Fruit fly (Drosophila melanogaster): ENCODE data around the gene CG33648.

CG33648 gene

dm6 chr2L:14540539-14541106 lies 16.5 kb downstream of the CG33648 start (continued):
- no peak for TF ChIP-seq bbx (GFP tag; IDR thresholded peaks at IDR 0.05; ENCODE audit: partially characterized antibody)
- TF ChIP-seq ewg (GFP tag; optimal IDR thresholded peaks at IDR 0.05), result no peak
- no peak for TF ChIP-seq BtbVII (GFP tag; optimal IDR thresholded peaks at IDR 0.05)
- TF ChIP-seq CG1024 (GFP tag; IDR thresholded peaks at IDR 0.05), result 0 out of 2 replicates have a peak, but pooled peaks have one; percentile 8
- TF ChIP-seq Med (GFP tag), result peak; percentile 12
- TF ChIP-seq run (tag; optimal IDR thresholded peaks at IDR 0.05), result peak; percentile 49
- TF ChIP-seq CG11696 (GFP tag; IDR thresholded peaks at IDR 0.05), result no peak
- no peak for TF ChIP-seq CG8478 (optimal IDR thresholded peaks at IDR 0.05)
- peak; percentile 20 for TF ChIP-seq CG12769 (tag; optimal IDR thresholded peaks at IDR 0.05)
- TF ChIP-seq HHEX (GFP tag; optimal IDR thresholded peaks at IDR 0.05), result no peak
- no peak for TF ChIP-seq ken (GFP tag; IDR thresholded peaks at IDR 0.05)
- TF ChIP-seq E2f2 (GFP tag; IDR thresholded peaks at IDR 0.05), result 0 out of 2 replicates have a peak, but pooled peaks have one; percentile 5
- peak; percentile 37 for TF ChIP-seq sens (GFP tag)
- peak; percentile 95 for TF ChIP-seq grn (GFP tag; optimal IDR thresholded peaks at IDR 0.05)
- TF ChIP-seq schlank (tag; optimal IDR thresholded peaks at IDR 0.05), result no peak
- TF ChIP-seq emc (GFP tag; optimal IDR thresholded peaks at IDR 0.05), result no peak

dm6 chr2L:14545319-14545740 lies 21.2 kb downstream of the CG33648 start:
- TF ChIP-seq eve (GFP tag; optimal IDR thresholded peaks at IDR 0.05), result peak in 1 of 2 experiments; percentile 72
- TF ChIP-seq sna (GFP tag; IDR thresholded peaks at IDR 0.05; ENCODE audit: partially characterized antibody), result no peak
- TF ChIP-seq Sox100B (GFP tag; optimal IDR thresholded peaks at IDR 0.05), result peak; percentile 28
- TF ChIP-seq tin (GFP tag; optimal IDR thresholded peaks at IDR 0.05), result no peak
- peak; percentile 66 for TF ChIP-seq MTF-1 (GFP tag; optimal IDR thresholded peaks at IDR 0.05; ENCODE audit: borderline replicate concordance)
- TF ChIP-seq sr (GFP tag; IDR thresholded peaks at IDR 0.05), result peak; percentile 36; the same call in 1 of the 3 replicates
- no peak for TF ChIP-seq NfI (GFP tag; optimal IDR thresholded peaks at IDR 0.05)
- peak; percentile 27 for TF ChIP-seq CG8944 (GFP tag; optimal IDR thresholded peaks at IDR 0.05)
- peak; percentile 40; the same call in 1 of the 2 replicates for TF ChIP-seq Rfx (GFP tag; IDR thresholded peaks at IDR 0.05)
- peak in 1 of 2 experiments; percentile 91 for TF ChIP-seq tll (GFP tag; optimal IDR thresholded peaks at IDR 0.05)
- no peak for TF ChIP-seq ase (GFP tag; IDR thresholded peaks at IDR 0.05)
- no peak for TF ChIP-seq CG7786 (GFP tag; optimal IDR thresholded peaks at IDR 0.05)
- TF ChIP-seq Myb (GFP tag; optimal IDR thresholded peaks at IDR 0.05), result no peak
- TF ChIP-seq Mad (GFP tag; optimal IDR thresholded peaks at IDR 0.05), result peak; percentile 2
- TF ChIP-seq salm (tag; optimal IDR thresholded peaks at IDR 0.05), result peak; percentile 38
- no peak for TF ChIP-seq CG15073 (GFP tag; optimal IDR thresholded peaks at IDR 0.05)
- no peak for TF ChIP-seq CG7928 (GFP tag; optimal IDR thresholded peaks at IDR 0.05)
- TF ChIP-seq CG3163 (GFP tag; optimal IDR thresholded peaks at IDR 0.05), result peak; percentile 38
- TF ChIP-seq CG17612 (GFP tag; IDR thresholded peaks at IDR 0.05), result no peak
- TF ChIP-seq CG17385 (GFP tag; optimal IDR thresholded peaks at IDR 0.05), result peak; percentile 10
- TF ChIP-seq row (GFP tag; IDR thresholded peaks at IDR 0.05), result no peak
- TF ChIP-seq nau (GFP tag; optimal IDR thresholded peaks at IDR 0.05), result no peak
- peak; percentile 10 for TF ChIP-seq CG18599 (GFP tag; optimal IDR thresholded peaks at IDR 0.05)
- TF ChIP-seq Antp (GFP tag; optimal IDR thresholded peaks at IDR 0.05), result peak; percentile 21
- peak; percentile 54 for TF ChIP-seq btn (GFP tag; optimal IDR thresholded peaks at IDR 0.05)
- no peak for TF ChIP-seq Six4 (GFP tag; optimal IDR thresholded peaks at IDR 0.05)
- TF ChIP-seq E2f2 (GFP tag; IDR thresholded peaks at IDR 0.05), result peak; percentile 25; the same call in 1 of the 2 replicates
- peak; percentile 58 for TF ChIP-seq CG12744 (GFP tag; optimal IDR thresholded peaks at IDR 0.05)
- TF ChIP-seq Mrtf (GFP tag; IDR thresholded peaks at IDR 0.05), result no peak
- TF ChIP-seq gt (GFP tag; IDR thresholded peaks at IDR 0.05), result no peak
- TF ChIP-seq Atf3 (GFP tag; optimal IDR thresholded peaks at IDR 0.05), result peak; percentile 46
- no peak for TF ChIP-seq CG2199 (GFP tag; IDR thresholded peaks at IDR 0.05)
- TF ChIP-seq prd (optimal IDR thresholded peaks at IDR 0.05), result no peak
- TF ChIP-seq prd (GFP tag; IDR thresholded peaks at IDR 0.05), result peak; percentile 75; the same call in 2 of the 3 replicates
- TF ChIP-seq sens (GFP tag), result peak; percentile 88
- peak; percentile 14 for TF ChIP-seq CG10654 (GFP tag; optimal IDR thresholded peaks at IDR 0.05)
- peak; percentile 55 for TF ChIP-seq CG12104 (GFP tag; optimal IDR thresholded peaks at IDR 0.05)

All from whole organism, embryonic.